Worm (Caenorhabditis elegans) whole organism, L3 larva: Measurements from ENCODE around the gene trx-5.
A peak's percentile ranks its signal among the peaks of the same experiment; 100 is the strongest.

Experiments
- R02D3.7 ChIP-seq: fragments of 150-350 bp; optimal IDR thresholded peaks from 2 replicates; lab custom pipeline; 2014; ENCODE audit warnings: missing biosample characterization, missing genetic modification characterization
- ZK546.5 ChIP-seq: sonication (generic microtip); optimal IDR thresholded peaks from 2 replicates; lab custom pipeline; 2017; ENCODE audit warnings: missing biosample characterization, missing genetic modification characterization
- ama-1 ChIP-seq: fragments of 150-350 bp; optimal IDR thresholded peaks from 2 replicates; lab custom pipeline; 2018
- ceh-28 ChIP-seq: fragments of 150-350 bp; optimal IDR thresholded peaks from 2 replicates; lab custom pipeline; 2014; ENCODE audit warnings: missing biosample characterization, missing genetic modification reagents, missing genetic modification characterization
- ceh-82 ChIP-seq: fragments of 150-350 bp; optimal IDR thresholded peaks from 2 replicates; lab custom pipeline; 2014; ENCODE audit warnings: missing biosample characterization, missing genetic modification characterization
- ceh-9 ChIP-seq: sonication (generic microtip); optimal IDR thresholded peaks from 2 replicates; lab custom pipeline; 2018; ENCODE audit warnings: missing biosample characterization, missing genetic modification characterization
- daf-12 ChIP-seq: fragments of 150-350 bp; optimal IDR thresholded peaks from 2 replicates; lab custom pipeline; 2014; ENCODE audit warnings: missing biosample characterization, missing genetic modification reagents, missing genetic modification characterization
- egl-5 ChIP-seq: fragments of 150-350 bp; optimal IDR thresholded peaks from 2 replicates; lab custom pipeline; 2017; ENCODE audit warnings: missing biosample characterization, missing genetic modification reagents, missing genetic modification characterization, inconsistent platforms
- elt-1 ChIP-seq: fragments of 150-350 bp; optimal IDR thresholded peaks from 2 replicates; lab custom pipeline; 2014; ENCODE audit warnings: missing biosample characterization, missing genetic modification characterization
- elt-2 ChIP-seq: sonication (generic microtip); optimal IDR thresholded peaks from 2 replicates; lab custom pipeline; 2016; ENCODE audit warnings: missing genetic modification reagents, mild to moderate bottlenecking, missing genetic modification characterization, missing compliant biosample characterization
- elt-3 ChIP-seq, 3 experiments: fragments of 150-350 bp in 1 of 3; sonication (generic microtip) in 2 of 3; optimal IDR thresholded peaks; 2 replicates in 2 of 3; 4 replicates in 1 of 3; lab custom pipeline; 2014 to 2017; ENCODE audit warnings: missing biosample characterization in 3 of 3, missing genetic modification characterization in 3 of 3
- eor-1 ChIP-seq, 2 experiments: fragments of 150-350 bp; optimal IDR thresholded peaks; 2 replicates each; lab custom pipeline; 2014 to 2018; ENCODE audit warnings: missing biosample characterization in 2 of 2, missing genetic modification characterization in 2 of 2
- fkh-10 ChIP-seq: sonication (generic microtip); optimal IDR thresholded peaks from 2 replicates; lab custom pipeline; 2017; ENCODE audit warnings: missing biosample characterization, missing genetic modification reagents, missing genetic modification characterization
- fkh-2 ChIP-seq: fragments of 150-350 bp; optimal IDR thresholded peaks from 2 replicates; lab custom pipeline; 2014; ENCODE audit warnings: missing biosample characterization, missing genetic modification reagents, missing genetic modification characterization
- fos-1 ChIP-seq: fragments of 150-350 bp; optimal IDR thresholded peaks from 2 replicates; lab custom pipeline; 2014; ENCODE audit warnings: missing biosample characterization, missing genetic modification characterization
- hmg-11 ChIP-seq: sonication (generic microtip); optimal IDR thresholded peaks from 2 replicates; lab custom pipeline; 2016; ENCODE audit warnings: missing genetic modification characterization, missing compliant biosample characterization
- jun-1 ChIP-seq: fragments of 150-350 bp; optimal IDR thresholded peaks from 2 replicates; lab custom pipeline; 2014; ENCODE audit warnings: missing biosample characterization, missing genetic modification reagents, missing genetic modification characterization
- lin-15B ChIP-seq: fragments of 150-350 bp; optimal IDR thresholded peaks from 2 replicates; lab custom pipeline; 2014; ENCODE audit warnings: missing biosample characterization, missing genetic modification characterization
- lin-39 ChIP-seq: fragments of 150-350 bp; optimal IDR thresholded peaks from 2 replicates; lab custom pipeline; 2018; ENCODE audit warnings: missing biosample characterization, missing genetic modification reagents, missing genetic modification characterization
- lsy-12 ChIP-seq: sonication (generic microtip); optimal IDR thresholded peaks from 2 replicates; lab custom pipeline; 2016; ENCODE audit warnings: mild to moderate bottlenecking, missing genetic modification characterization, missing compliant biosample characterization
- mdl-1 ChIP-seq: fragments of 150-350 bp; optimal IDR thresholded peaks from 2 replicates; lab custom pipeline; 2014; ENCODE audit warnings: missing biosample characterization, missing genetic modification characterization
- nfya-1 ChIP-seq: sonication (generic microtip); optimal IDR thresholded peaks from 2 replicates; lab custom pipeline; 2017; ENCODE audit warnings: missing genetic modification characterization, mild to moderate bottlenecking, missing compliant biosample characterization, antibody characterized with exemption, moderate library complexity; ENCODE audit not compliant: insufficient read depth
- nhr-12 ChIP-seq: fragments of 150-350 bp; optimal IDR thresholded peaks from 2 replicates; lab custom pipeline; 2014; ENCODE audit warnings: missing biosample characterization, missing genetic modification characterization
- nhr-23 ChIP-seq: fragments of 150-350 bp; optimal IDR thresholded peaks from 2 replicates; lab custom pipeline; 2014; ENCODE audit warnings: missing biosample characterization, missing genetic modification reagents, missing genetic modification characterization
- nhr-43 ChIP-seq: sonication (generic microtip); optimal IDR thresholded peaks from 2 replicates; lab custom pipeline; 2016; ENCODE audit warnings: mild to moderate bottlenecking, missing genetic modification characterization, missing compliant biosample characterization; ENCODE audit not compliant: poor library complexity, severe bottlenecking
- nhr-67 ChIP-seq: fragments of 150-350 bp; optimal IDR thresholded peaks from 2 replicates; lab custom pipeline; 2014; ENCODE audit warnings: missing biosample characterization, missing genetic modification characterization
- pha-4 ChIP-seq: fragments of 150-350 bp; optimal IDR thresholded peaks from 2 replicates; lab custom pipeline; 2014; ENCODE audit warnings: missing biosample characterization, missing genetic modification reagents, missing genetic modification characterization
- sea-2 ChIP-seq: fragments of 150-350 bp; sonication (generic microtip); optimal IDR thresholded peaks from 4 replicates; lab custom pipeline; 2014; ENCODE audit warnings: missing biosample characterization, missing genetic modification reagents, missing genetic modification characterization
- skn-1 ChIP-seq: fragments of 150-350 bp; optimal IDR thresholded peaks from 2 replicates; lab custom pipeline; 2014; ENCODE audit warnings: missing biosample characterization, missing genetic modification characterization
- snpc-4 ChIP-seq: fragments of 150-350 bp; optimal IDR thresholded peaks from 2 replicates; lab custom pipeline; 2014; ENCODE audit warnings: missing biosample characterization, missing genetic modification characterization
- tbx-2 ChIP-seq: sonication (generic microtip); optimal IDR thresholded peaks from 2 replicates; lab custom pipeline; 2016; ENCODE audit warnings: mild to moderate bottlenecking, missing genetic modification characterization, missing compliant biosample characterization
- unc-39 ChIP-seq: sonication (generic microtip); optimal IDR thresholded peaks from 4 replicates; lab custom pipeline; 2017; ENCODE audit warnings: missing biosample characterization, missing genetic modification characterization
- unc-62 ChIP-seq: fragments of 150-350 bp; sonication (generic microtip); optimal IDR thresholded peaks from 4 replicates; lab custom pipeline; 2014; ENCODE audit warnings: missing biosample characterization, missing genetic modification reagents, missing genetic modification characterization
- ztf-11 ChIP-seq: fragments of 150-350 bp; optimal IDR thresholded peaks from 2 replicates; lab custom pipeline; 2014; ENCODE audit warnings: missing biosample characterization, missing genetic modification characterization
- ztf-4 ChIP-seq: fragments of 150-350 bp; optimal IDR thresholded peaks from 2 replicates; lab custom pipeline; 2014; ENCODE audit warnings: missing biosample characterization, missing genetic modification characterization

trx-5 gene

DNA sequence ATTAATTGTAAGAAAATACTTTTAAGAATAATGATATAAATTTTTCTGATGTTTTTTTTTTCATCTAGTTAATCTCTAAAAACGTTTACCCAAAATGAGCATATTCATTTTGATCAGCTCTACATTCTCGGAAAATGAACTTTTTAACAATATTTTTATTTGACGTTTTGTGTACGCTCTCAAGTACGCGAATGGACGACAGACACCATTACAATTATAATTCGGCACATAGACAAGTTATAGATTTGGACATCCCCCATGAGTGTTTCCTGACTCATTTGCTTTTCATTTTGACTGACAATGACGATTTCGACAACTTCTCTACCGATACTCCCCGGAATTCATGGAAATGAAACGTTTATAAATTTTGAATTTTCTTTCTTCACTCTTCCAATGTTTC is 35.1 kb downstream of the trx-5 start, which contains the start of gene sru-27:
Gene sru-27 (plus strand): TSS at position 301 of the 400 bp plus-strand sequence.
- TF ChIP-seq nhr-67 (no peak), ZK546.5 (tag; lab: Kevin White, UChicago) (no peak), ztf-4 (tag; lab: Kevin White, UChicago) (no peak), mdl-1 (tag; lab: Kevin White, UChicago) (no peak), jun-1 (tag; lab: Kevin White, UChicago) (no peak), lsy-12 (no peak), nhr-43 (no peak), egl-5 (tag; lab: Kevin White, UChicago) (no peak), hmg-11 (tag; lab: Kevin White, UChicago) (no peak), skn-1 (no peak), lin-39 (no peak), nhr-23 (tag; lab: Kevin White, UChicago) (no peak), ceh-9 (tag; lab: Kevin White, UChicago) (no peak), fkh-2 (tag; lab: Kevin White, UChicago) (no peak), unc-39 (tag; lab: Kevin White, UChicago) (no peak), ztf-11 (tag; lab: Kevin White, UChicago) (no peak), lin-15B (no peak), sea-2 (GFP tag; lab: Kevin White, UChicago) (no peak), unc-62 (GFP tag; lab: Kevin White, UChicago) (no peak)

DNA sequence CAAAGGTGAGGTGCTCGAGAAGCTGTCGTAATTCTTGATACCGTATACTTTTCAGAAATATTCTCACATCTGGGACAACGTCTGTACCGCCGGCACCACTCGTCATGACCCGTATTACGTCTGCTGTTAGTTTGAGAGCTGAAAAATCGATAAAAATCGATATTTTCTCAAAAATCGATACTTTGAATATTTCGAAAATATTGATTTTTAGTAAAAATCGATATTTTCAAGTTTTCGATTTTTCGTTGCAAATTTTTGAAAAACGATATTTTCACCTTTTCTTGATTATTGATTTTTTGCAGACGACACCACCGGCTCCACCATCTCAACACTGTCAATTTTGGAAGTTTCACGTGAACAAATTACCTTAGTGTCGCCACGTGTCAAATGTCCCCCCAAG is 38.5 kb downstream of the trx-5 start:
- TF ChIP-seq elt-3 (tag; optimal IDR thresholded peaks at IDR 0.05; lab: Kevin White, UChicago) (no peak), lsy-12 (no peak), nhr-23 (tag; lab: Kevin White, UChicago) (no peak), ceh-28 (tag; lab: Kevin White, UChicago) (peak; percentile 89), elt-1 (no peak), ztf-11 (tag; lab: Kevin White, UChicago) (no peak)

DNA sequence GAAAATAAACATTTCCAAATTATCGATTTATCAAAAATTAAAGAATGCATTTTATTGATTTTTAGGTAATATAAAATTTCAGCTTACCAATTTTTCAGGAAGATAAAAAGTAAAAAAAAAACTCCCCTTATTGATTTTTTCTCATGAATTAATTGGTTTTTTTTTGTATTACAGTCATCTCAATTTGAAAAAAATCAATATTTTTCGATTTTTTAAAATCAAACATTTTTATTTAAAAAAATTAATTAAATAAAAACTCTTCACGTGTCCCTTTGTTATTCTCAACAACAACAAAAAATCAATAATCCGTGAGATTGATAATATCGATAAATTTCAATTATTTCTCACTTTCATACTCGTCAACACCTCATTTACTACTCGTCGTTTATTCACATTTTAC is 38.9 kb downstream of the trx-5 start, which contains the start of gene C38C3.3:
Gene C38C3.3 (plus strand): TSS at position 301 of the 400 bp plus-strand sequence.
- TF ChIP-seq ceh-82 (tag; lab: Kevin White, UChicago) (no peak), ceh-28 (tag; lab: Kevin White, UChicago) (peak; percentile 15), elt-3 (tag; optimal IDR thresholded peaks at IDR 0.05; lab: Kevin White, UChicago) (no peak), egl-5 (tag; lab: Kevin White, UChicago) (no peak)

DNA sequence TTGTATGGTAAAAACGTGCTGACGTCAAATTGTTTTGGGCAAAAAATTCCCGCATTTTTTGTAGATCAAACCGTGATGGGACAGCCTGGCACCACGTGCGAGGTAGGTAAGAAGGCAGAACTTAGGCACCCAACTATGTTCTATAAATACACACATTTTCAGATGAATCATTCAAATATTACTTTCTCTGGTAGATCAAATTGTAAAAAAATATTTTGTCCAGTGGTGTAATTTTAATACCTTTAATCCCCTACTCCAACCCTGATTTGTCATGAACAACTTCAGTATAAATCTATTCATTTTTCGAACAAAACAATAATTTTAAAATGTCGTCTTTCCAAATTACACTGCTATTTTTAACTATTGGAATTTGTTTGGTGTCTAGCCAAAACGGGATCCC is 39.7 kb downstream of the trx-5 start, which contains the start of gene spig-7:
Gene spig-7 (plus strand): TSS at position 301 of the 400 bp plus-strand sequence.
- no peak for TF ChIP-seq nhr-67
- TF ChIP-seq skn-1 = no peak
- no peak for TF ChIP-seq ZK546.5 (tag; lab: Kevin White, UChicago)
- TF ChIP-seq nfya-1 (tag; lab: Kevin White, UChicago) = no peak
- no peak for TF ChIP-seq mdl-1 (tag; lab: Kevin White, UChicago)
- no peak for TF ChIP-seq hmg-11 (tag; lab: Kevin White, UChicago)
- TF ChIP-seq tbx-2 (tag; lab: Kevin White, UChicago) = no peak
- no peak for TF ChIP-seq fkh-10 (GFP tag; lab: Kevin White, UChicago)
- no peak for TF ChIP-seq sea-2 (GFP tag; lab: Kevin White, UChicago)
- TF ChIP-seq daf-12 (tag; lab: Kevin White, UChicago) = no peak
- no peak for TF ChIP-seq elt-3 (tag; optimal IDR thresholded peaks at IDR 0.05; lab: Kevin White, UChicago)
- no peak for TF ChIP-seq ama-1 (lab: Kevin White, UChicago)
- TF ChIP-seq ztf-4 (tag; lab: Kevin White, UChicago) = no peak
- no peak for TF ChIP-seq fos-1 (tag; lab: Kevin White, UChicago)
- no peak for TF ChIP-seq eor-1 (tag; optimal IDR thresholded peaks at IDR 0.05; lab: Kevin White, UChicago)
- no peak for TF ChIP-seq lin-39
- no peak for TF ChIP-seq elt-1
- no peak for TF ChIP-seq snpc-4 (tag; lab: Kevin White, UChicago)

DNA sequence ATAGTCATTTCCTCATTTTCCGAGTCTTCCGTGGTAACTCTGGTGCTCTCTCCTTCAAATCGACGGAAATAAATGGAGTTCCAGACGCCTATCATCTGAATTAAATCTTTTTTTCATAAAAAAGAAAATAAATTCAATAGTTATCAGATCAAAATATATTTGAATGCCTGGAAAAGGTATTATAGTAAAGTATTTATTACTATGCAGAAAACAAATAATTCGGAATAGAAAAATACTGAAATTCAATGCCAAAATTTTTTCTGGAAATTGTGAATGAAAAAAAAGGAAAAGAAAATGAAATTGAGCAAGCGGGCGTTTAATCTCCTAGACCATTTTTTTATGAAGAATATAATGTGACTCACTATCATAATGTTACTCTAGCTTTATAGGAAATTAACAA is 42.7 kb downstream of the trx-5 start, which contains the start of gene C38C3.6:
Gene C38C3.6 (minus strand): TSS at position 101 of the 400 bp plus-strand sequence.
- no peak for TF ChIP-seq R02D3.7 (tag; lab: Kevin White, UChicago)
- TF ChIP-seq elt-2 = no peak
- no peak for TF ChIP-seq nhr-12 (tag; lab: Kevin White, UChicago)
- TF ChIP-seq pha-4 (tag; lab: Kevin White, UChicago) = no peak
- no peak for TF ChIP-seq nhr-67
- no peak for TF ChIP-seq ceh-9 (tag; lab: Kevin White, UChicago)
